Worm (Caenorhabditis elegans) whole organism, L2 larva: ENCODE data around the gene nhr-179.

Experiments
- C34F6.9 ChIP-seq: fragments of 150-350 bp; optimal IDR thresholded peaks from 2 replicates; lab custom pipeline; 2014; ENCODE audit warnings: missing biosample characterization, missing genetic modification characterization
- R02D3.7 ChIP-seq: fragments of 150-350 bp; optimal IDR thresholded peaks from 2 replicates; lab custom pipeline; 2014; ENCODE audit warnings: missing biosample characterization, missing genetic modification characterization
- Y55F3AM.14 ChIP-seq: fragments of 200-800 bp; sonication (Bioruptor generic); optimal IDR thresholded peaks from 2 replicates; lab custom pipeline; 2018; ENCODE audit warnings: mild to moderate bottlenecking, missing genetic modification characterization, missing compliant biosample characterization
- alr-1 ChIP-seq: fragments of 150-350 bp; optimal IDR thresholded peaks from 2 replicates; lab custom pipeline; 2014; ENCODE audit warnings: missing biosample characterization, missing genetic modification characterization
- aly-2 ChIP-seq: fragments of 150-350 bp; optimal IDR thresholded peaks from 2 replicates; lab custom pipeline; 2014; ENCODE audit warnings: missing biosample characterization, missing genetic modification characterization
- ama-1 ChIP-seq: fragments of 150-350 bp; optimal IDR thresholded peaks from 2 replicates; lab custom pipeline; 2018; ENCODE audit warnings: inconsistent platforms
- blmp-1 ChIP-seq: sonication (generic microtip); optimal IDR thresholded peaks from 2 replicates; lab custom pipeline; 2017; ENCODE audit warnings: missing genetic modification characterization, mild to moderate bottlenecking, missing compliant biosample characterization, antibody characterized with exemption, moderate library complexity; ENCODE audit not compliant: insufficient read depth
- ceh-16 ChIP-seq: fragments of 150-350 bp; optimal IDR thresholded peaks from 2 replicates; lab custom pipeline; 2014; ENCODE audit warnings: missing biosample characterization, missing genetic modification characterization
- ceh-82 ChIP-seq: fragments of 150-350 bp; optimal IDR thresholded peaks from 2 replicates; lab custom pipeline; 2014; ENCODE audit warnings: missing biosample characterization, missing genetic modification characterization
- crh-2 ChIP-seq: sonication (generic microtip); optimal IDR thresholded peaks from 2 replicates; lab custom pipeline; 2017; ENCODE audit warnings: missing biosample characterization, missing genetic modification characterization
- dmd-4 ChIP-seq: sonication (generic microtip); optimal IDR thresholded peaks from 2 replicates; lab custom pipeline; 2017; ENCODE audit warnings: missing biosample characterization, missing genetic modification characterization
- elt-1 ChIP-seq: fragments of 150-350 bp; optimal IDR thresholded peaks from 2 replicates; lab custom pipeline; 2014; ENCODE audit warnings: missing biosample characterization, missing genetic modification characterization
- fos-1 ChIP-seq: fragments of 150-350 bp; optimal IDR thresholded peaks from 2 replicates; lab custom pipeline; 2014; ENCODE audit warnings: missing biosample characterization, missing genetic modification characterization
- gmeb-1 ChIP-seq: fragments of 150-350 bp; optimal IDR thresholded peaks from 2 replicates; lab custom pipeline; 2014; ENCODE audit warnings: missing biosample characterization, missing genetic modification characterization
- lin-39 ChIP-seq: fragments of 150-350 bp; optimal IDR thresholded peaks from 2 replicates; lab custom pipeline; 2014; ENCODE audit warnings: missing biosample characterization, missing genetic modification reagents, missing genetic modification characterization
- lsy-2 ChIP-seq, 2 experiments: fragments of 150-350 bp in 1 of 2; sonication (generic microtip) in 1 of 2; optimal IDR thresholded peaks; 2 replicates each; lab custom pipeline; 2014 to 2017; ENCODE audit warnings: missing biosample characterization in 2 of 2, missing genetic modification characterization in 2 of 2
- mab-5 ChIP-seq: fragments of 150-350 bp; optimal IDR thresholded peaks from 2 replicates; lab custom pipeline; 2014; ENCODE audit warnings: missing biosample characterization, missing genetic modification characterization
- mbf-1 ChIP-seq: sonication (generic microtip); optimal IDR thresholded peaks from 2 replicates; lab custom pipeline; 2017; ENCODE audit warnings: missing biosample characterization, missing genetic modification characterization
- mdl-1 ChIP-seq, 2 experiments: fragments of 150-350 bp in 1 of 2; sonication (generic microtip) in 1 of 2; optimal IDR thresholded peaks; 2 replicates each; lab custom pipeline; 2017; ENCODE audit warnings: missing biosample characterization in 2 of 2, missing genetic modification characterization in 2 of 2
- nhr-11 ChIP-seq: fragments of 150-350 bp; optimal IDR thresholded peaks from 2 replicates; lab custom pipeline; 2014; ENCODE audit warnings: missing biosample characterization, missing genetic modification characterization
- nhr-12 ChIP-seq: fragments of 150-350 bp; optimal IDR thresholded peaks from 2 replicates; lab custom pipeline; 2014; ENCODE audit warnings: missing biosample characterization, missing genetic modification characterization
- nhr-129 ChIP-seq: fragments of 150-350 bp; optimal IDR thresholded peaks from 2 replicates; lab custom pipeline; 2014; ENCODE audit warnings: missing biosample characterization, missing genetic modification characterization
- nhr-21 ChIP-seq: fragments of 150-350 bp; optimal IDR thresholded peaks from 2 replicates; lab custom pipeline; 2014; ENCODE audit warnings: missing biosample characterization, missing genetic modification characterization
- nhr-23 ChIP-seq: fragments of 150-350 bp; optimal IDR thresholded peaks from 2 replicates; lab custom pipeline; 2014; ENCODE audit warnings: missing biosample characterization, missing genetic modification reagents, missing genetic modification characterization
- nhr-237 ChIP-seq: fragments of 150-350 bp; optimal IDR thresholded peaks from 2 replicates; lab custom pipeline; 2014; ENCODE audit warnings: missing biosample characterization, missing genetic modification characterization
- nhr-77 ChIP-seq: fragments of 150-350 bp; optimal IDR thresholded peaks from 2 replicates; lab custom pipeline; 2014; ENCODE audit warnings: missing biosample characterization, missing genetic modification characterization
- peb-1 ChIP-seq: fragments of 150-350 bp; optimal IDR thresholded peaks from 2 replicates; lab custom pipeline; 2014; ENCODE audit warnings: missing biosample characterization, missing genetic modification characterization
- sem-4 ChIP-seq: fragments of 150-350 bp; optimal IDR thresholded peaks from 2 replicates; lab custom pipeline; 2014; ENCODE audit warnings: missing biosample characterization, missing genetic modification reagents, missing genetic modification characterization
- skn-1 ChIP-seq: sonication (generic microtip); optimal IDR thresholded peaks from 2 replicates; lab custom pipeline; 2017; ENCODE audit warnings: missing biosample characterization, missing genetic modification characterization
- sma-3 ChIP-seq: sonication (generic microtip); optimal IDR thresholded peaks from 2 replicates; lab custom pipeline; 2016; ENCODE audit warnings: missing genetic modification reagents, missing genetic modification characterization, missing compliant biosample characterization
- sma-9 ChIP-seq, 2 experiments: fragments of 150-350 bp in 1 of 2; sonication (generic microtip) in 1 of 2; optimal IDR thresholded peaks; 2 replicates each; lab custom pipeline; 2014 to 2016; ENCODE audit warnings: missing genetic modification characterization in 2 of 2, mild to moderate bottlenecking in 1 of 2, missing biosample characterization in 1 of 2, missing compliant biosample characterization in 1 of 2, missing genetic modification reagents in 1 of 2, moderate library complexity in 1 of 2
- snpc-4 ChIP-seq: fragments of 150-350 bp; optimal IDR thresholded peaks from 2 replicates; lab custom pipeline; 2014; ENCODE audit warnings: missing biosample characterization, missing genetic modification characterization
- unc-39 ChIP-seq: fragments of 150-350 bp; optimal IDR thresholded peaks from 2 replicates; lab custom pipeline; 2014; ENCODE audit warnings: missing biosample characterization, missing genetic modification characterization
- unc-55 ChIP-seq: fragments of 150-350 bp; sonication (generic microtip); optimal IDR thresholded peaks from 3 replicates; lab custom pipeline; 2014; ENCODE audit warnings: missing biosample characterization, missing genetic modification reagents, missing genetic modification characterization
- unc-62 ChIP-seq: fragments of 150-350 bp; optimal IDR thresholded peaks from 2 replicates; lab custom pipeline; 2014; ENCODE audit warnings: missing biosample characterization, missing genetic modification reagents, missing genetic modification characterization
- zag-1 ChIP-seq: fragments of 150-350 bp; optimal IDR thresholded peaks from 2 replicates; lab custom pipeline; 2014; ENCODE audit warnings: missing biosample characterization, missing genetic modification characterization
- ztf-1 ChIP-seq: fragments of 200-800 bp; sonication (Bioruptor generic); conservative IDR thresholded peaks from 2 replicates; pipeline ENCODE4 v1.3.6; 2022; ENCODE audit warnings: missing genetic modification characterization, missing compliant biosample characterization
- ztf-11 ChIP-seq: sonication (generic microtip); optimal IDR thresholded peaks from 2 replicates; lab custom pipeline; 2017; ENCODE audit warnings: missing biosample characterization, missing genetic modification characterization
- ztf-4 ChIP-seq: fragments of 150-350 bp; optimal IDR thresholded peaks from 2 replicates; lab custom pipeline; 2014; ENCODE audit warnings: missing biosample characterization, missing genetic modification characterization

Gene nhr-179

ce11 chrV:1618760-1619159, at the start of gene nhr-179:
nhr-179 (minus strand) TSS chrV:1618860.
- TF ChIP-seq sma-3 (GFP tag; lab: Kevin White, UChicago) (no peak), nhr-23 (tag; lab: Kevin White, UChicago) (no peak), snpc-4 (tag; lab: Kevin White, UChicago) (no peak), ceh-82 (tag; lab: Kevin White, UChicago) (no peak), lin-39 (tag; lab: Kevin White, UChicago) (no peak), nhr-11 (tag; lab: Kevin White, UChicago) (no peak)

ce11 chrV:1668216-1668615, 49.6 kb upstream of the nhr-179 start, which contains the start of gene irld-42:
irld-42 (plus strand) TSS chrV:1668516.
- no peak for TF ChIP-seq skn-1 (tag; lab: Kevin White, UChicago)
- no peak for TF ChIP-seq lsy-2 (tag; optimal IDR thresholded peaks at IDR 0.05; lab: Kevin White, UChicago)
- no peak for TF ChIP-seq lin-39 (tag; lab: Kevin White, UChicago)
- no peak for TF ChIP-seq aly-2 (tag; lab: Kevin White, UChicago)
- TF ChIP-seq mab-5: no peak
- no peak for TF ChIP-seq zag-1 (tag; lab: Kevin White, UChicago)
- TF ChIP-seq sem-4 (tag; lab: Kevin White, UChicago): no peak
- TF ChIP-seq crh-2 (tag; lab: Kevin White, UChicago): no peak
- no peak for TF ChIP-seq nhr-11 (tag; lab: Kevin White, UChicago)
- no peak for TF ChIP-seq nhr-12
- no peak for TF ChIP-seq snpc-4 (tag; lab: Kevin White, UChicago)

ce11 chrV:1666904-1667303, 48.2 kb upstream of the nhr-179 start, which contains the start of gene K04F1.8:
K04F1.8 (plus strand) TSS chrV:1667204.
- TF ChIP-seq mab-5 (no peak), unc-62 (GFP tag; lab: Kevin White, UChicago) (no peak), unc-39 (tag; lab: Kevin White, UChicago) (no peak), dmd-4 (tag; lab: Kevin White, UChicago) (no peak), C34F6.9 (tag; lab: Kevin White, UChicago) (no peak), nhr-237 (no peak), alr-1 (no peak), ztf-11 (tag; lab: Kevin White, UChicago) (no peak), lin-39 (tag; lab: Kevin White, UChicago) (no peak), ztf-4 (tag; lab: Kevin White, UChicago) (no peak), Y55F3AM.14 (GFP tag; lab: Kevin White, UChicago) (no peak)

- TF ChIP-seq mbf-1 (tag; lab: Kevin White, UChicago): no peak
- TF ChIP-seq alr-1: no peak
- TF ChIP-seq ceh-16 (tag; lab: Kevin White, UChicago): no peak
- TF ChIP-seq elt-1 (tag; lab: Kevin White, UChicago): no peak
- no peak for TF ChIP-seq ztf-11 (tag; lab: Kevin White, UChicago)
- no peak for TF ChIP-seq zag-1 (tag; lab: Kevin White, UChicago)
- TF ChIP-seq blmp-1 (tag; lab: Kevin White, UChicago): no peak
- TF ChIP-seq peb-1: no peak
- no peak for TF ChIP-seq nhr-129
- TF ChIP-seq mdl-1 (tag; optimal IDR thresholded peaks at IDR 0.05; lab: Kevin White, UChicago): no peak
- TF ChIP-seq C34F6.9 (tag; lab: Kevin White, UChicago): no peak
- TF ChIP-seq ztf-4 (tag; lab: Kevin White, UChicago): no peak
- no peak for TF ChIP-seq gmeb-1 (tag; lab: Kevin White, UChicago)
- no peak for TF ChIP-seq nhr-21 (tag; lab: Kevin White, UChicago)
- no peak for TF ChIP-seq skn-1 (tag; lab: Kevin White, UChicago)
- no peak for TF ChIP-seq nhr-77 (tag; lab: Kevin White, UChicago)
- TF ChIP-seq aly-2 (tag; lab: Kevin White, UChicago): no peak
- no peak for TF ChIP-seq lin-39 (tag; lab: Kevin White, UChicago)
Measured at ce11 chrV:1664921-1665320, 46.3 kb upstream of the nhr-179 start, which contains the start of gene K04F1.9. K04F1.9 (plus strand) TSS chrV:1665221.

ce11 chrV:1662270-1662669, 43.6 kb upstream of the nhr-179 start, which contains the start of gene irld-40:
irld-40 (plus strand) TSS chrV:1662570.
- TF ChIP-seq unc-39 (tag; lab: Kevin White, UChicago): no peak
- no peak for TF ChIP-seq ztf-1 (GFP tag; lab: Robert Waterston, UW)
- no peak for TF ChIP-seq zag-1 (tag; lab: Kevin White, UChicago)
- TF ChIP-seq R02D3.7 (tag; lab: Kevin White, UChicago): no peak
- TF ChIP-seq sma-9 (GFP tag; optimal IDR thresholded peaks at IDR 0.05; lab: Kevin White, UChicago): no peak
- no peak for TF ChIP-seq sma-9 (tag; optimal IDR thresholded peaks at IDR 0.05; lab: Kevin White, UChicago)
- no peak for TF ChIP-seq nhr-129
- TF ChIP-seq ztf-4 (tag; lab: Kevin White, UChicago): no peak
- no peak for TF ChIP-seq lin-39 (tag; lab: Kevin White, UChicago)
- no peak for TF ChIP-seq nhr-77 (tag; lab: Kevin White, UChicago)
- no peak for TF ChIP-seq crh-2 (tag; lab: Kevin White, UChicago)
- no peak for TF ChIP-seq sma-3 (GFP tag; lab: Kevin White, UChicago)
- TF ChIP-seq ceh-16 (tag; lab: Kevin White, UChicago): no peak
- no peak for TF ChIP-seq nhr-237
- TF ChIP-seq fos-1 (tag; lab: Kevin White, UChicago): no peak
- TF ChIP-seq unc-55 (GFP tag; lab: Kevin White, UChicago): no peak
- TF ChIP-seq sem-4 (tag; lab: Kevin White, UChicago): no peak
- no peak for TF ChIP-seq ama-1 (lab: Kevin White, UChicago)
